Worm (Caenorhabditis elegans): ENCODE data around the gene qars-1.

qars-1 gene

ce11 chrIV:15039477-15039876 is 26.5 kb upstream of the qars-1 start, which contains the start of gene hrpu-1 (continued):
- TF ChIP-seq mab-5 (tag; optimal IDR thresholded peaks at IDR 0.05): peak; percentile 10
- no peak for TF ChIP-seq ztf-11 (tag; optimal IDR thresholded peaks at IDR 0.05)
- TF ChIP-seq lin-39 (tag; optimal IDR thresholded peaks at IDR 0.05): no peak
- TF ChIP-seq unc-39 (tag; optimal IDR thresholded peaks at IDR 0.05): no peak
- TF ChIP-seq blmp-1 (tag; optimal IDR thresholded peaks at IDR 0.05; ENCODE audit: insufficient read depth): no peak
- TF ChIP-seq ama-1 (optimal IDR thresholded peaks at IDR 0.05): peak; percentile 46
- TF ChIP-seq nhr-10 (tag; optimal IDR thresholded peaks at IDR 0.05): no peak
- no peak for TF ChIP-seq nhr-23 (tag; optimal IDR thresholded peaks at IDR 0.05)
- TF ChIP-seq ceh-82 (tag; optimal IDR thresholded peaks at IDR 0.05): no peak
- peak; percentile 86 to 90 for TF ChIP-seq lsy-2 (tag; optimal IDR thresholded peaks at IDR 0.05)
- no peak for TF ChIP-seq ZK546.5 (tag; optimal IDR thresholded peaks at IDR 0.05)
- TF ChIP-seq nhr-21 (tag; optimal IDR thresholded peaks at IDR 0.05): peak; percentile 71
- TF ChIP-seq lin-11 (tag; optimal IDR thresholded peaks at IDR 0.05): peak; percentile 55
- peak; percentile 57 for TF ChIP-seq sma-3 (GFP tag; optimal IDR thresholded peaks at IDR 0.05)
- TF ChIP-seq R02D3.7 (tag; optimal IDR thresholded peaks at IDR 0.05): no peak
- no peak for TF ChIP-seq Y55F3AM.14 (GFP tag; optimal IDR thresholded peaks at IDR 0.05)
- no peak for TF ChIP-seq unc-62 (GFP tag; optimal IDR thresholded peaks at IDR 0.05)
- TF ChIP-seq nhr-129 (tag; optimal IDR thresholded peaks at IDR 0.05): peak; percentile 96
- TF ChIP-seq sma-9 (GFP tag; optimal IDR thresholded peaks at IDR 0.05): peak; percentile 64
- no peak for TF ChIP-seq sma-9 (tag; optimal IDR thresholded peaks at IDR 0.05)
- TF ChIP-seq snpc-4 (tag; optimal IDR thresholded peaks at IDR 0.05): peak; percentile 53
- TF ChIP-seq skn-1 (tag; optimal IDR thresholded peaks at IDR 0.05): no peak
- TF ChIP-seq F13H6.1 (tag; optimal IDR thresholded peaks at IDR 0.05): peak; percentile 63
- TF ChIP-seq nhr-25 (tag; optimal IDR thresholded peaks at IDR 0.05): peak; percentile 81

ce11 chrIV:15038821-15039220 is 25.8 kb upstream of the qars-1 start:
- TF ChIP-seq lsy-2 (tag; optimal IDR thresholded peaks at IDR 0.05) (no peak), ZK546.5 (tag; optimal IDR thresholded peaks at IDR 0.05) (no peak), lin-39 (tag; optimal IDR thresholded peaks at IDR 0.05) (no peak), lin-13 (GFP tag; optimal IDR thresholded peaks at IDR 0.05) (no peak), mdl-1 (tag; optimal IDR thresholded peaks at IDR 0.05) (no peak), unc-55 (GFP tag; optimal IDR thresholded peaks at IDR 0.05) (no peak), nhr-25 (tag; optimal IDR thresholded peaks at IDR 0.05) (no peak), nhr-77 (tag; optimal IDR thresholded peaks at IDR 0.05) (no peak), sma-9 (GFP tag; optimal IDR thresholded peaks at IDR 0.05) (no peak), sma-9 (tag; optimal IDR thresholded peaks at IDR 0.05) (no peak), ztf-11 (tag; optimal IDR thresholded peaks at IDR 0.05) (no peak), aly-2 (tag; optimal IDR thresholded peaks at IDR 0.05) (no peak)

ce11 chrIV:15037492-15037891 is 24.5 kb upstream of the qars-1 start:
- TF ChIP-seq egl-27 (tag; optimal IDR thresholded peaks at IDR 0.05) (no peak), mbf-1 (tag; optimal IDR thresholded peaks at IDR 0.05) (no peak), gmeb-1 (tag; optimal IDR thresholded peaks at IDR 0.05) (no peak), lin-39 (tag; optimal IDR thresholded peaks at IDR 0.05) (no peak), snpc-4 (tag; optimal IDR thresholded peaks at IDR 0.05) (no peak), nhr-10 (tag; optimal IDR thresholded peaks at IDR 0.05) (no peak), nhr-237 (tag; optimal IDR thresholded peaks at IDR 0.05) (no peak), nhr-23 (tag; optimal IDR thresholded peaks at IDR 0.05) (no peak), Y55F3AM.14 (GFP tag; optimal IDR thresholded peaks at IDR 0.05) (no peak), fos-1 (tag; optimal IDR thresholded peaks at IDR 0.05) (no peak), F13H6.1 (tag; optimal IDR thresholded peaks at IDR 0.05) (no peak), unc-62 (GFP tag; optimal IDR thresholded peaks at IDR 0.05) (no peak), R02D3.7 (tag; optimal IDR thresholded peaks at IDR 0.05) (no peak), lin-13 (GFP tag; optimal IDR thresholded peaks at IDR 0.05) (no peak), ztf-4 (tag; optimal IDR thresholded peaks at IDR 0.05) (no peak), nhr-11 (tag; optimal IDR thresholded peaks at IDR 0.05) (no peak), alr-1 (tag; optimal IDR thresholded peaks at IDR 0.05) (no peak), elt-1 (tag; optimal IDR thresholded peaks at IDR 0.05) (no peak), C34F6.9 (tag; optimal IDR thresholded peaks at IDR 0.05) (no peak)

- TF ChIP-seq snpc-4 (tag; optimal IDR thresholded peaks at IDR 0.05): peak; percentile 6
- TF ChIP-seq ceh-82 (tag; optimal IDR thresholded peaks at IDR 0.05): no peak
- TF ChIP-seq unc-62 (GFP tag; optimal IDR thresholded peaks at IDR 0.05): no peak
- no peak for TF ChIP-seq blmp-1 (tag; optimal IDR thresholded peaks at IDR 0.05; ENCODE audit: insufficient read depth)
- TF ChIP-seq aly-2 (tag; optimal IDR thresholded peaks at IDR 0.05): no peak
- TF ChIP-seq unc-39 (tag; optimal IDR thresholded peaks at IDR 0.05): no peak
- no peak for TF ChIP-seq Y55F3AM.14 (GFP tag; optimal IDR thresholded peaks at IDR 0.05)
- no peak for TF ChIP-seq nhr-11 (tag; optimal IDR thresholded peaks at IDR 0.05)
- no peak for TF ChIP-seq ZK546.5 (tag; optimal IDR thresholded peaks at IDR 0.05)
- peak; percentile 38 for TF ChIP-seq sem-4 (tag; optimal IDR thresholded peaks at IDR 0.05)
- peak; percentile 59 for TF ChIP-seq crh-2 (tag; optimal IDR thresholded peaks at IDR 0.05)
- TF ChIP-seq lin-13 (GFP tag; optimal IDR thresholded peaks at IDR 0.05): peak; percentile 62
- no peak for TF ChIP-seq mbf-1 (tag; optimal IDR thresholded peaks at IDR 0.05)
- no peak for TF ChIP-seq dmd-4 (tag; optimal IDR thresholded peaks at IDR 0.05)
- no peak for TF ChIP-seq ztf-11 (tag; optimal IDR thresholded peaks at IDR 0.05)
- peak; percentile 53 for TF ChIP-seq nhr-25 (tag; optimal IDR thresholded peaks at IDR 0.05)
- no peak for TF ChIP-seq zag-1 (tag; optimal IDR thresholded peaks at IDR 0.05)
- TF ChIP-seq mab-5 (tag; optimal IDR thresholded peaks at IDR 0.05): peak; percentile 10
- no peak for TF ChIP-seq skn-1 (tag; optimal IDR thresholded peaks at IDR 0.05)
- peak; percentile 42 to 79 for TF ChIP-seq lsy-2 (tag; optimal IDR thresholded peaks at IDR 0.05)
- no peak for TF ChIP-seq ceh-16 (tag; optimal IDR thresholded peaks at IDR 0.05)
- no peak for TF ChIP-seq elt-1 (tag; optimal IDR thresholded peaks at IDR 0.05)
- TF ChIP-seq R02D3.7 (tag; optimal IDR thresholded peaks at IDR 0.05): no peak
- TF ChIP-seq nhr-23 (tag; optimal IDR thresholded peaks at IDR 0.05): no peak
- TF ChIP-seq C34F6.9 (tag; optimal IDR thresholded peaks at IDR 0.05): peak; percentile 77
- no peak for TF ChIP-seq ztf-1 (GFP tag; conservative IDR thresholded peaks at IDR 0.05)
- TF ChIP-seq lin-39 (tag; optimal IDR thresholded peaks at IDR 0.05): no peak
- TF ChIP-seq F13H6.1 (tag; optimal IDR thresholded peaks at IDR 0.05): peak; percentile 21
These were observed 24.0 kb upstream of the qars-1 start, which contains the start of gene eef-1B.2 for ce11 chrIV:15036974-15037373. TSS of gene eef-1B.2 (plus strand) at chrIV:15037331.
